Fruit fly (Drosophila melanogaster): ENCODE results near the gene Pdk1.

The Pdk1 gene

dm6 chr3L:129311-129816 is at the start of gene Pdk1 (continued):
- TF ChIP-seq cwo (GFP tag; optimal IDR thresholded peaks at IDR 0.05): peak; percentile 8
- peak; percentile 1 for TF ChIP-seq CG15514 (GFP tag; optimal IDR thresholded peaks at IDR 0.05)
- TF ChIP-seq Mad (GFP tag; optimal IDR thresholded peaks at IDR 0.05): no peak
- TF ChIP-seq CG14441 (GFP tag; IDR thresholded peaks at IDR 0.05): peak; percentile 10; the same call in 1 of the 2 replicates
- peak; percentile 41; the same call in 1 of the 2 replicates for TF ChIP-seq stc (GFP tag; IDR thresholded peaks at IDR 0.05)
- TF ChIP-seq tna (GFP tag; IDR thresholded peaks at IDR 0.05; ENCODE audit: partially characterized antibody): peak; percentile 13; the same call in 1 of the 2 replicates
- no peak for TF ChIP-seq hkb (optimal IDR thresholded peaks at IDR 0.05)
- TF ChIP-seq hkb (GFP tag; IDR thresholded peaks at IDR 0.05): peak; percentile 56
- TF ChIP-seq CG2889 (GFP tag; IDR thresholded peaks at IDR 0.05): no peak
- TF ChIP-seq CG7987 (GFP tag; optimal IDR thresholded peaks at IDR 0.05): peak; percentile 49
- no peak for TF ChIP-seq cad (GFP tag; optimal IDR thresholded peaks at IDR 0.05)
- peak; percentile 55 for TF ChIP-seq Meics (GFP tag; optimal IDR thresholded peaks at IDR 0.05)
- TF ChIP-seq chm (GFP tag; IDR thresholded peaks at IDR 0.05): peak; percentile 92
- TF ChIP-seq NfI (GFP tag; optimal IDR thresholded peaks at IDR 0.05): peak; percentile 1
- TF ChIP-seq dpn (GFP tag; optimal IDR thresholded peaks at IDR 0.05): peak in 1 of 2 experiments; percentile 31
- TF ChIP-seq CG15696 (tag; optimal IDR thresholded peaks at IDR 0.05): no peak
- TF ChIP-seq otp (GFP tag; IDR thresholded peaks at IDR 0.05): peak; percentile 10; the same call in 1 of the 3 replicates
- peak; percentile 17 for TF ChIP-seq lbe (GFP tag; optimal IDR thresholded peaks at IDR 0.05)
- TF ChIP-seq vfl (GFP tag; optimal IDR thresholded peaks at IDR 0.05): no peak
- TF ChIP-seq nau (GFP tag; optimal IDR thresholded peaks at IDR 0.05): peak; percentile 6
- TF ChIP-seq CG6791 (GFP tag; IDR thresholded peaks at IDR 0.05; ENCODE audit: partially characterized antibody): peak; percentile 62; the same call in 1 of the 3 replicates
- TF ChIP-seq MESR4 (GFP tag; optimal IDR thresholded peaks at IDR 0.05): no peak
- peak; percentile 48 for TF ChIP-seq D19A (tag; optimal IDR thresholded peaks at IDR 0.05)
- no peak for TF ChIP-seq CG6813 (GFP tag; optimal IDR thresholded peaks at IDR 0.05)
- TF ChIP-seq CG12071 (GFP tag; optimal IDR thresholded peaks at IDR 0.05): peak; percentile 58
- no peak for TF ChIP-seq CG13296 (GFP tag; optimal IDR thresholded peaks at IDR 0.05)
- peak; percentile 16 for TF ChIP-seq pho (GFP tag; optimal IDR thresholded peaks at IDR 0.05)
- TF ChIP-seq her (GFP tag; optimal IDR thresholded peaks at IDR 0.05): peak; percentile 34
- peak; percentile 72 for TF ChIP-seq nom (GFP tag; optimal IDR thresholded peaks at IDR 0.05)
- TF ChIP-seq CG8290 (GFP tag; optimal IDR thresholded peaks at IDR 0.05): no peak
- TF ChIP-seq CG8290 (tag; optimal IDR thresholded peaks at IDR 0.05): peak in 1 of 2 experiments; percentile 70
- peak; percentile 76 for TF ChIP-seq kni (GFP tag; optimal IDR thresholded peaks at IDR 0.05)
- no peak for TF ChIP-seq H2.0 (GFP tag; IDR thresholded peaks at IDR 0.05)
- TF ChIP-seq schlank (tag; optimal IDR thresholded peaks at IDR 0.05): peak; percentile 29
- no peak for TF ChIP-seq CG4730 (GFP tag; IDR thresholded peaks at IDR 0.05)
- TF ChIP-seq sens (GFP tag): peak; percentile 84
- TF ChIP-seq CG10543 (GFP tag; optimal IDR thresholded peaks at IDR 0.05): peak; percentile 63
- TF ChIP-seq HmgZ (tag; optimal IDR thresholded peaks at IDR 0.05): peak; percentile 34
- peak; percentile 58 for TF ChIP-seq Fer1 (GFP tag; optimal IDR thresholded peaks at IDR 0.05)
- peak; percentile 68 for TF ChIP-seq CG4360 (GFP tag; IDR thresholded peaks at IDR 0.05)
- TF ChIP-seq NC2β (GFP tag; optimal IDR thresholded peaks at IDR 0.05): peak; percentile 22
- TF ChIP-seq BEAF-32 (GFP tag; optimal IDR thresholded peaks at IDR 0.05): no peak
- 0 out of 2 replicates have a peak, but pooled peaks have one; percentile 17 for TF ChIP-seq hbn (GFP tag; IDR thresholded peaks at IDR 0.05; ENCODE audit: partially characterized antibody)
- peak; percentile 36 for TF ChIP-seq CG17568 (GFP tag; optimal IDR thresholded peaks at IDR 0.05)
- peak; percentile 25 for TF ChIP-seq CG2712 (tag; optimal IDR thresholded peaks at IDR 0.05)
- peak; percentile 81 for TF ChIP-seq ash1 (GFP tag; optimal IDR thresholded peaks at IDR 0.05)
- peak; percentile 31 for TF ChIP-seq NC2α (GFP tag; optimal IDR thresholded peaks at IDR 0.05)
- peak; percentile 33; the same call in 1 of the 3 replicates for TF ChIP-seq Opbp (GFP tag; IDR thresholded peaks at IDR 0.05; ENCODE audit: partially characterized antibody)
- peak; percentile 27 for TF ChIP-seq ftz-f1 (GFP tag; optimal IDR thresholded peaks at IDR 0.05)
- TF ChIP-seq CG33557 (GFP tag; optimal IDR thresholded peaks at IDR 0.05): peak; percentile 35

Measured in whole organism, embryonic.